Worm (Caenorhabditis elegans) whole organism, L1 larva: Measurements from ENCODE around the gene imph-1.

Experiments used
- C34B4.2 ChIP-seq: sonication (generic microtip); optimal IDR thresholded peaks from 2 replicates; lab custom pipeline; 2017; ENCODE audit warnings: mild to moderate bottlenecking, missing genetic modification characterization, missing compliant biosample characterization
- alr-1 ChIP-seq: fragments of 200-800 bp; sonication (Bioruptor generic); optimal IDR thresholded peaks from 2 replicates; lab custom pipeline; 2018; ENCODE audit warnings: borderline replicate concordance, mild to moderate bottlenecking, missing genetic modification characterization, missing compliant biosample characterization
- lin-15B ChIP-seq: fragments of 150-350 bp; sonication (generic microtip); optimal IDR thresholded peaks from 3 replicates; lab custom pipeline; 2014; ENCODE audit warnings: missing biosample characterization, missing genetic modification characterization
- nhr-85 ChIP-seq: sonication (generic microtip); peaks from one replicate; lab custom pipeline; 2016; ENCODE audit warnings: missing genetic modification characterization, inconsistent platforms, missing compliant biosample characterization
- snpc-4 ChIP-seq: fragments of 150-350 bp; optimal IDR thresholded peaks from 2 replicates; lab custom pipeline; 2014; ENCODE audit warnings: missing biosample characterization, missing genetic modification characterization
- unc-62 ChIP-seq: fragments of 150-350 bp; optimal IDR thresholded peaks from 2 replicates; lab custom pipeline; 2014; ENCODE audit warnings: missing biosample characterization, missing genetic modification reagents, missing genetic modification characterization

DNA sequence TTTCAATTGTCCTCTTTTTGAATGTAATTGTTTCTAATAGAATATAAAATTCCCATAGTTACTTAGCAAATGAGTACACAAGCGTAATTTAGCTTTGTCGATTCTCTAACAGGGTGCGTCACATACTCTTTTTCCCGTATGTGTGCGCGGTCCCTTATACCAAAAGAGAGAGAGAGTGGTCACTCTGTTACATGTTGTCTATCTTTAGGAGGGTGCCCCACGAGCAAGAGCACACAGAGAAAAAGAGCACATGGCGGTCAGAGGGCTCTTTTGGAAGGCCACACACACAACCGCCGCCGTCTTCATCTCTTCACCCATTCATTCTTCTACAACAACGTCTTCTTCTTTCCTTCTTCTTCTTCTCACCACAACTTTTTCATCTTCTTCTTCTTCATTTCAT, 39.5 kb upstream of the imph-1 start:
- TF ChIP-seq unc-62 (GFP tag; lab: Kevin White, UChicago) (no peak), lin-15B (tag; lab: Kevin White, UChicago) (no peak), alr-1 (tag; lab: Kevin White, UChicago) (no peak), nhr-85 (tag; lab: Kevin White, UChicago) (no peak), snpc-4 (tag; lab: Kevin White, UChicago) (no peak), C34B4.2 (no peak)
